Fruit fly (Drosophila melanogaster) Kc167 (cell line): Measurements from ENCODE around the gene Obp69a.

Experiments used
- Myc ChIP-seq: fragments of >200 bp; optimal IDR thresholded peaks from 2 replicates; lab custom pipeline; 2017; ENCODE audit warnings: missing external identifiers
- Sin3A ChIP-seq: fragments of >200 bp; optimal IDR thresholded peaks from 2 replicates; lab custom pipeline; 2018; ENCODE audit warnings: missing external identifiers
- h ChIP-seq: fragments of >200 bp; optimal IDR thresholded peaks from 3 replicates; lab custom pipeline; 2018; ENCODE audit warnings: missing external identifiers
- insv ChIP-seq: fragments of >200 bp; optimal IDR thresholded peaks from 3 replicates; lab custom pipeline; 2018; ENCODE audit warnings: missing external identifiers
- psq ChIP-seq: fragments of >200 bp; optimal IDR thresholded peaks from 2 replicates; lab custom pipeline; 2017; ENCODE audit warnings: missing external identifiers
- ttk ChIP-seq: sonication (Bioruptor generic); optimal IDR thresholded peaks from 2 replicates; lab custom pipeline; 2017; ENCODE audit warnings: missing external identifiers

The Obp69a gene

dm6 chr3L:12401800-12402199 lies 5.8 kb downstream of the Obp69a start, which contains the start of gene Smyd4-2:
Smyd4-2 (minus strand) TSS chr3L:12401935.
- TF ChIP-seq ttk (lab: Kevin White, UChicago), result no peak
- TF ChIP-seq psq, result no peak
- no peak for TF ChIP-seq Sin3A (lab: Kevin White, UChicago)
- no peak for TF ChIP-seq insv (lab: Kevin White, UChicago)
- no peak for TF ChIP-seq h (lab: Kevin White, UChicago)
- no peak for TF ChIP-seq Myc (lab: Kevin White, UChicago)

dm6 chr3L:12405889-12406500 lies 10.0 kb downstream of the Obp69a start:
- no peak for TF ChIP-seq insv (lab: Kevin White, UChicago)

dm6 chr3L:12406999-12407632 lies 11.1 kb downstream of the Obp69a start:
- no peak for TF ChIP-seq ttk (lab: Kevin White, UChicago)
- no peak for TF ChIP-seq Sin3A (lab: Kevin White, UChicago)
- TF ChIP-seq psq, result no peak
- TF ChIP-seq h (lab: Kevin White, UChicago), result no peak
- no peak for TF ChIP-seq insv (lab: Kevin White, UChicago)
- no peak for TF ChIP-seq Myc (lab: Kevin White, UChicago)

dm6 chr3L:12407779-12408178 lies 11.8 kb downstream of the Obp69a start:
- TF ChIP-seq ttk (lab: Kevin White, UChicago), result no peak
- TF ChIP-seq h (lab: Kevin White, UChicago), result no peak
- no peak for TF ChIP-seq insv (lab: Kevin White, UChicago)

dm6 chr3L:12408513-12409320 lies 12.7 kb downstream of the Obp69a start:
- TF ChIP-seq Myc (lab: Kevin White, UChicago) (no peak), insv (lab: Kevin White, UChicago) (no peak), psq (no peak), Sin3A (lab: Kevin White, UChicago) (no peak), ttk (lab: Kevin White, UChicago) (no peak), h (lab: Kevin White, UChicago) (no peak)

dm6 chr3L:12409343-12410302 lies 13.7 kb downstream of the Obp69a start:
- TF ChIP-seq h (lab: Kevin White, UChicago), result no peak
- no peak for TF ChIP-seq insv (lab: Kevin White, UChicago)
- TF ChIP-seq psq, result no peak
- TF ChIP-seq ttk (lab: Kevin White, UChicago), result no peak
- no peak for TF ChIP-seq Sin3A (lab: Kevin White, UChicago)
- TF ChIP-seq Myc (lab: Kevin White, UChicago), result no peak

dm6 chr3L:12410472-12411213 lies 14.7 kb downstream of the Obp69a start:
- TF ChIP-seq Myc (lab: Kevin White, UChicago) (no peak), psq (no peak), insv (lab: Kevin White, UChicago) (no peak), Sin3A (lab: Kevin White, UChicago) (no peak), h (lab: Kevin White, UChicago) (no peak), ttk (lab: Kevin White, UChicago) (no peak)

dm6 chr3L:12411214-12411685 lies 15.3 kb downstream of the Obp69a start:
- TF ChIP-seq insv (lab: Kevin White, UChicago), result no peak
- TF ChIP-seq h (lab: Kevin White, UChicago), result no peak
- no peak for TF ChIP-seq Sin3A (lab: Kevin White, UChicago)
- TF ChIP-seq psq, result no peak
- TF ChIP-seq Myc (lab: Kevin White, UChicago), result no peak
- no peak for TF ChIP-seq ttk (lab: Kevin White, UChicago)

- no peak for TF ChIP-seq insv (lab: Kevin White, UChicago)
- TF ChIP-seq Myc (lab: Kevin White, UChicago), result no peak
- no peak for TF ChIP-seq h (lab: Kevin White, UChicago)
- TF ChIP-seq psq, result no peak
- no peak for TF ChIP-seq ttk (lab: Kevin White, UChicago)
- no peak for TF ChIP-seq Sin3A (lab: Kevin White, UChicago)
Measured at dm6 chr3L:12414189-12414964, 18.4 kb downstream of the Obp69a start, which contains the start of gene SCaMC. SCaMC (minus strand) TSS chr3L:12414842.

- no peak for TF ChIP-seq insv (lab: Kevin White, UChicago)
- TF ChIP-seq Myc (lab: Kevin White, UChicago), result no peak
- no peak for TF ChIP-seq psq
- TF ChIP-seq h (lab: Kevin White, UChicago), result no peak
- no peak for TF ChIP-seq ttk (lab: Kevin White, UChicago)
- TF ChIP-seq Sin3A (lab: Kevin White, UChicago), result no peak
Measured at dm6 chr3L:12417341-12417740, 21.4 kb downstream of the Obp69a start, which contains the start of gene ArfGAP1. ArfGAP1 (minus strand) TSS chr3L:12417580.
